Worm (Caenorhabditis elegans): ENCODE measurements around the gene B0524.3.

DNA sequence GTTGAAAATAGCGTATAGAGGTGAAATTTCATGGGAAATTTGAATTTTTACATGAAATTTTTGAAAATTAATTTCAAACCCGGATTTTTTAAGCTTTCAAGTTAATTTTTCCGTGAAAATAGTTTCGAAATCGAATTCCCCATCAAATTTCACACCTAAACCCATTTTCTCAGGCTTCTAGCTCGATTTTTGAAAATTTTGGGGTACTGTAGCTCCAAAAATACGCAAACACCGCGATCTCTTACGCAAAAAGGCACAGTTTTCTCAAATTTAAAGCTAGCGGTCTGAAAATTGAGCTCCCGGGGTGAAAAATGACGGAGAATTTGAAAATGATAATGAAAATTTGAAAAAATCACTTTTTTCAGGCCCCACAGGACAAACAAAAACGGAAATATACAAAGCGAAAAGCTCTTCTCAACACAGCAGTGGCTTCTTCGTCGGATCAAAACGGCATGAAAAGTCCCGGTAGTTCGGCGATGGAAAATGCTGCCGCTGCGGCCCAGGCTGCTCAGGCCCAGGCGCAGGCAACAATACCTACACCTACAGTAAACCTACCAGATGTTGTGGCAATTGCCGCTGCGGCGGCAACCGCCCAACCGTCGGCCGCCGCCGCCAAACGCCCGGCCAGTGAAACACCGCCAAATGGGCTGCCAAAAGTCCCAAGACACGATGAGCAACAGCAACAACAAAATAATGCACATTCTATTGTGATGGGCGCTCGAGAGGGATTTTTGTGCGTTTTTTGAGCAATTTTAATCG is 41.5 kb downstream of the B0524.3 start:
- TF ChIP-seq dao-5 (tag; optimal IDR thresholded peaks at IDR 0.05) = no peak
- TF ChIP-seq W03F9.2 (tag; optimal IDR thresholded peaks at IDR 0.05) = no peak
- no peak for TF ChIP-seq him-1 (tag; optimal IDR thresholded peaks at IDR 0.05)

Measured in whole organism, L4/young adult.